Fruit fly (Drosophila melanogaster): ENCODE data around the gene CG8565.

Gene CG8565

dm6 chrX:15887247-15887616 lies 49.6 kb downstream of the CG8565 start, which contains the start of gene tay (continued):
- TF ChIP-seq Sry-δ (GFP tag; optimal IDR thresholded peaks at IDR 0.05), result peak; percentile 91
- no peak for TF ChIP-seq CG6689 (GFP tag; IDR thresholded peaks at IDR 0.05)
- TF ChIP-seq CG2129 (GFP tag; IDR thresholded peaks at IDR 0.05; ENCODE audit: partially characterized antibody), result no peak
- peak; percentile 61; the same call in 1 of the 2 replicates for TF ChIP-seq nerfin-2 (GFP tag; IDR thresholded peaks at IDR 0.05; ENCODE audit: partially characterized antibody)
- no peak for TF ChIP-seq CG3407 (GFP tag; optimal IDR thresholded peaks at IDR 0.05)
- TF ChIP-seq pros (GFP tag; optimal IDR thresholded peaks at IDR 0.05), result no peak
- TF ChIP-seq Chrac-16 (GFP tag; optimal IDR thresholded peaks at IDR 0.05), result no peak
- TF ChIP-seq CG5245 (GFP tag; optimal IDR thresholded peaks at IDR 0.05), result no peak
- peak; percentile 97 for TF ChIP-seq CG30020 (tag; optimal IDR thresholded peaks at IDR 0.05)
- no peak for TF ChIP-seq crc (GFP tag; optimal IDR thresholded peaks at IDR 0.05)
- TF ChIP-seq vfl (GFP tag; optimal IDR thresholded peaks at IDR 0.05), result no peak
- TF ChIP-seq chinmo (GFP tag; IDR thresholded peaks at IDR 0.05; ENCODE audit: partially characterized antibody), result 0 out of 4 replicates have a peak, but pooled peaks have one; percentile 41
- 0 out of 2 replicates have a peak, but pooled peaks have one; percentile 32 for TF ChIP-seq sob (GFP tag; IDR thresholded peaks at IDR 0.05)
- TF ChIP-seq CG4707 (GFP tag; optimal IDR thresholded peaks at IDR 0.05), result no peak
- no peak for TF ChIP-seq Dip2 (GFP tag; IDR thresholded peaks at IDR 0.05)
- TF ChIP-seq Atf-2 (GFP tag; optimal IDR thresholded peaks at IDR 0.05), result no peak
- peak; percentile 81 for TF ChIP-seq ato (GFP tag; IDR thresholded peaks at IDR 0.05; ENCODE audit: partially characterized antibody)
- TF ChIP-seq CG17186 (GFP tag; optimal IDR thresholded peaks at IDR 0.05), result peak; percentile 20
- TF ChIP-seq nau (GFP tag; optimal IDR thresholded peaks at IDR 0.05), result no peak
- TF ChIP-seq ssp (GFP tag; IDR thresholded peaks at IDR 0.05), result peak; percentile 95
- no peak for TF ChIP-seq D (optimal IDR thresholded peaks at IDR 0.05)
- TF ChIP-seq D (GFP tag; optimal IDR thresholded peaks at IDR 0.05), result no peak
- TF ChIP-seq nmo (GFP tag; optimal IDR thresholded peaks at IDR 0.05), result peak; percentile 39
- no peak for TF ChIP-seq CG4820 (GFP tag; optimal IDR thresholded peaks at IDR 0.05)
- TF ChIP-seq CG6813 (GFP tag; optimal IDR thresholded peaks at IDR 0.05), result no peak
- TF ChIP-seq disco-r (GFP tag; optimal IDR thresholded peaks at IDR 0.05), result no peak
- TF ChIP-seq CG30403 (GFP tag; optimal IDR thresholded peaks at IDR 0.05), result peak; percentile 4
- peak; percentile 15 for TF ChIP-seq B-H2 (GFP tag; optimal IDR thresholded peaks at IDR 0.05)
- peak; percentile 28; the same call in 1 of the 3 replicates for TF ChIP-seq CG34224 (GFP tag; IDR thresholded peaks at IDR 0.05; ENCODE audit: partially characterized antibody)
- no peak for TF ChIP-seq ac (GFP tag; optimal IDR thresholded peaks at IDR 0.05)
- no peak for TF ChIP-seq CG18599 (GFP tag; optimal IDR thresholded peaks at IDR 0.05)
- peak; percentile 20 for TF ChIP-seq CG11723 (GFP tag; optimal IDR thresholded peaks at IDR 0.05)
- TF ChIP-seq unc-4 (GFP tag; IDR thresholded peaks at IDR 0.05; ENCODE audit: partially characterized antibody), result peak; percentile 49
- TF ChIP-seq Eip74EF (GFP tag; optimal IDR thresholded peaks at IDR 0.05), result no peak
- TF ChIP-seq vnd (GFP tag; IDR thresholded peaks at IDR 0.05; ENCODE audit: partially characterized antibody), result peak; percentile 63
- no peak for TF ChIP-seq B-H1 (GFP tag; IDR thresholded peaks at IDR 0.05)
- no peak for TF ChIP-seq Mes4 (GFP tag; optimal IDR thresholded peaks at IDR 0.05)
- peak; percentile 14 for TF ChIP-seq jumu (GFP tag; optimal IDR thresholded peaks at IDR 0.05)
- no peak for TF ChIP-seq kni (GFP tag; optimal IDR thresholded peaks at IDR 0.05)
- TF ChIP-seq inv (GFP tag; IDR thresholded peaks at IDR 0.05; ENCODE audit: partially characterized antibody), result peak; percentile 57; the same call in 1 of the 2 replicates
- peak; percentile 55; the same call in 2 of the 3 replicates for TF ChIP-seq CG2199 (GFP tag; IDR thresholded peaks at IDR 0.05)
- TF ChIP-seq Oaz (GFP tag; IDR thresholded peaks at IDR 0.05), result no peak
- no peak for TF ChIP-seq z (GFP tag; IDR thresholded peaks at IDR 0.05)
- TF ChIP-seq CG42726 (GFP tag; IDR thresholded peaks at IDR 0.05; ENCODE audit: partially characterized antibody), result peak; percentile 63
- TF ChIP-seq CG13624 (GFP tag; optimal IDR thresholded peaks at IDR 0.05), result no peak
- TF ChIP-seq bbx (GFP tag; IDR thresholded peaks at IDR 0.05; ENCODE audit: partially characterized antibody), result peak; percentile 81
- no peak for TF ChIP-seq fd64A (GFP tag; optimal IDR thresholded peaks at IDR 0.05)
- peak; percentile 63; the same call in 1 of the 2 replicates for TF ChIP-seq Rfx (GFP tag; IDR thresholded peaks at IDR 0.05)
- no peak for TF ChIP-seq CG6854 (GFP tag; optimal IDR thresholded peaks at IDR 0.05)
- no peak for TF ChIP-seq Drgx (GFP tag; IDR thresholded peaks at IDR 0.05)

Data from whole organism, embryonic.